Fruit fly (Drosophila melanogaster) whole organism, adult: ENCODE measurements around the gene CG43155.

Experiments used
- CG12768 ChIP-seq: fragments of 200-800 bp; sonication (Bioruptor generic); optimal IDR thresholded peaks from 2 replicates; lab custom pipeline; 2017; ENCODE audit warnings: missing biosample characterization, missing genetic modification characterization, mild to moderate bottlenecking, moderate library complexity, missing genetic modification reagents
- Clk ChIP-seq: fragments of 200-800 bp; sonication (Bioruptor generic); optimal IDR thresholded peaks from 2 replicates; lab custom pipeline; 2017; ENCODE audit warnings: missing biosample characterization, missing genetic modification characterization
- kay ChIP-seq: fragments of 200-800 bp; sonication (Bioruptor generic); peaks from one replicate; lab custom pipeline; 2016; ENCODE audit warnings: missing biosample characterization, missing genetic modification characterization, borderline replicate concordance
- toe ChIP-seq: fragments of 200-800 bp; sonication (Bioruptor generic); optimal IDR thresholded peaks from 2 replicates; lab custom pipeline; 2016; ENCODE audit warnings: missing biosample characterization, missing genetic modification characterization

- TF ChIP-seq CG12768 (GFP tag; lab: Kevin White, UChicago) = no peak
- no peak for TF ChIP-seq toe (GFP tag; lab: Kevin White, UChicago)
- no peak for TF ChIP-seq Clk (GFP tag; lab: Kevin White, UChicago)
- no peak for TF ChIP-seq kay (GFP tag; lab: Kevin White, UChicago)
These were observed 7.2 kb downstream of the CG43155 start for dm6 chrX:11466757-11467156.
